Worm (Caenorhabditis elegans): Measurements from ENCODE around the gene K08D9.9.

The K08D9.9 gene

DNA sequence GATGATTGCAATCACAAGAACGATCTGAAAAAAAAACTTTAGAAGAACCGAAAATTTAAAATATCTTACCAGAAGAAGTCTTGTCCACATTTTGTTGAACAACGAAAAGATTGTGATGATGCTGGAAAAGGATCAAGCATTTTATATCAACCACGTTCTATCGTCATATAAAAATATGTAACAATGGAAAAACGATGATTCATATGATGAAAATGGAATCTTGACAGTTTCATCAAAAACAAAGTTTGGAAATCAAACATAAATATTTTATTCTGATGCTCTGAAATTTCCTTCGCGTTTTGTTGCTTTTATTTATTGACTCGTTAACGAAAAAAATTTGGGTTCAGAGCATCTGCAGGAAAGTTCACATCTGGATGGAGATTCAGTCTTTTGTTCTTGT, at the start of gene K08D9.9, which contains the start of gene str-16:
K08D9.9 (minus strand) TSS at position 101 of the 400 bp plus-strand sequence.
str-16 (plus strand) TSS at position 266 of the 400 bp plus-strand sequence.
- TF ChIP-seq tab-1 (GFP tag; IDR thresholded peaks at IDR 0.05) (no peak), cog-1 (tag; optimal IDR thresholded peaks at IDR 0.05) (no peak), ztf-23 (GFP tag; IDR thresholded peaks at IDR 0.05) (no peak), klf-2 (GFP tag; conservative IDR thresholded peaks at IDR 0.05) (no peak), ztf-29 (GFP tag; IDR thresholded peaks at IDR 0.05) (no peak), T22C8.4 (GFP tag; IDR thresholded peaks at IDR 0.05) (no peak), flt-1 (GFP tag; IDR thresholded peaks at IDR 0.05) (no peak), med-1 (GFP tag; optimal IDR thresholded peaks at IDR 0.05; ENCODE audit: insufficient read depth) (no peak), ref-1 (GFP tag; conservative IDR thresholded peaks at IDR 0.05) (no peak)

DNA sequence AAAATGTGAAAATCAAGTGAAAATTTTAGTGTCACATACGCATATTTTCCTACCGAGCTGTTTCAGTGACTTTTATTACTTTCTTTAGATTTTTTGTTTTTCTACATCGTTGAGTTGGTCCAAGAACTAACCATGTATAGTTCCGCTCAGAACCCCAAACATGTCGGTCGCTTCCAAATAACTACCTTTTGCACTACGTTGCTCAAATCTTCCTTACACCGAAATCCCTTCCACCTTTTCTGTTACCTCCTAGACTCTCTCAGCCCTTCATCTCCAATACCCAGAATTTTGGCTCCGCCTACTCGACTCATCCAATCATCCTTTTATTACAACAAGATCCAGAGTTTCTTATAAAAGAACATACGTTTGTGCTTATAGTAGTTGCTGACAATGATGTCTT, 48.1 kb upstream of the K08D9.9 start, which contains the start of gene F35F10.5:
F35F10.5 (plus strand) TSS at position 301 of the 400 bp plus-strand sequence.
- 0 out of 2 replicates have a peak, but pooled peaks have one; percentile 25 for TF ChIP-seq ztf-23 (GFP tag; IDR thresholded peaks at IDR 0.05)
- TF ChIP-seq klf-2 (GFP tag; conservative IDR thresholded peaks at IDR 0.05) = no peak

DNA sequence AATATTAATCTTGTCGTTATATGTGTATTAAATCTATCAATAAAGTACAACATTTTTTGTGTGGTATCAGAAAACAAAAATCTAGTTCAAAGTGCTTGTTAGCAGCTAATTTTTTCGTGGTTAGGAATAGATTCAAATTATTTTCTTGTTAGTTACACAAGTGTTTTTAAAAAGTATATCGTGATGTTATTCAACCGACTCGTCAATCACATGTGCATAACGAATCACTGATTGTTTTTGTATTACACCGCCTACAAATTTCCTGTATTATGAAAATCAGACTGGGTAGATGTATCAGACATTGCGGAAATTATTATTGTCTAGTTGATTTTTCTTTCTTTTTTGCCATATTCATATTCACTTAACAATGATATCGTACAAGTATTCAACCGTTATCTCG, 46.4 kb upstream of the K08D9.9 start, which contains the start of gene str-64:
str-64 (plus strand) TSS at position 301 of the 400 bp plus-strand sequence.
- TF ChIP-seq T22C8.4 (GFP tag; IDR thresholded peaks at IDR 0.05) (no peak), klf-2 (GFP tag; conservative IDR thresholded peaks at IDR 0.05) (no peak), flt-1 (GFP tag; IDR thresholded peaks at IDR 0.05) (no peak), ref-1 (GFP tag; conservative IDR thresholded peaks at IDR 0.05) (no peak), ztf-29 (GFP tag; IDR thresholded peaks at IDR 0.05) (no peak), cog-1 (tag; optimal IDR thresholded peaks at IDR 0.05) (no peak), ztf-23 (GFP tag; IDR thresholded peaks at IDR 0.05) (no peak), tab-1 (GFP tag; IDR thresholded peaks at IDR 0.05) (no peak), med-1 (GFP tag; optimal IDR thresholded peaks at IDR 0.05; ENCODE audit: insufficient read depth) (no peak)

DNA sequence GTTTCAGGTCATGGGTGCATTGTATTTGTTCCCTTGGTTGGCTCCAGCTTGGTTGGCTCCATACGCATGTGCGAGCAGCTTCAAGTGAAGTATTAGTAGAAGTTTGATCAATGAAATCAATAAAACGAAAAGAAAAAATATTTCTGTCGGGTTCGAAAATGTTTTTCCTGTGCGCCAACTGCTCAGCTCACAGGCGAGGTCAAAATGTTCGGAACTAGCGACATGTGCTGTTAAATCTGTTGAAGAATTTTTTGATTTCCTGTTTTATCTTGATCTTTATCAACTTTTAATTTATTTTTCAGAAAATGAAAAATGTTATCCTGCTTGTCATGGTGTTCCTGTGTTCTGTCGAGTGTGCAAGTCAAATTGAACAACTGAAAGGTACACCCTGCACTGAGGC, 45.0 kb upstream of the K08D9.9 start, which contains the start of gene T28A11.25:
T28A11.25 (plus strand) TSS at position 301 of the 400 bp plus-strand sequence.
- TF ChIP-seq ztf-23 (GFP tag; IDR thresholded peaks at IDR 0.05) (no peak), ztf-29 (GFP tag; IDR thresholded peaks at IDR 0.05) (no peak), klf-2 (GFP tag; conservative IDR thresholded peaks at IDR 0.05) (no peak), tab-1 (GFP tag; IDR thresholded peaks at IDR 0.05) (no peak), flt-1 (GFP tag; IDR thresholded peaks at IDR 0.05) (no peak), med-1 (GFP tag; optimal IDR thresholded peaks at IDR 0.05; ENCODE audit: insufficient read depth) (no peak)

DNA sequence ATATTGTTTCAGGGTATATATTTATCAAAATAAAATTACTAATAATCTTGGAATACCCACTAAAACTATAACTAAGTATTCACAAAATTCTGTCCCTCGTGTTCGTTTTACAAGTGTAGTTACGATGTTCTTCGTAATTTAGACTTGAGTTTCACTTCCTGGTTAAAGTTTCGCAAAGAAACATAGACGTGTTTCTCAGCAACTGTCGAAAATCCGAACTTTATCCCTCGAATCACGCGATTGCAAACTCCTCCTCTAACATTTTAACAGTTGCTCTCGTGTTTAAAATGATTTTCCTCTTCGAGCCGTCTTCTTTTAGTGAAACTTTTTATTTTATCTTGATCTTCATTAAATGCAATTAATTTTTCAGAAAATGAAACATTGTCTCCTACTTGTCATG, 43.5 kb upstream of the K08D9.9 start, which contains the start of gene T28A11.2:
T28A11.2 (plus strand) TSS at position 371 of the 400 bp plus-strand sequence.
- TF ChIP-seq med-1 (GFP tag; optimal IDR thresholded peaks at IDR 0.05; ENCODE audit: insufficient read depth) = no peak
- TF ChIP-seq flt-1 (GFP tag; IDR thresholded peaks at IDR 0.05) = no peak

DNA sequence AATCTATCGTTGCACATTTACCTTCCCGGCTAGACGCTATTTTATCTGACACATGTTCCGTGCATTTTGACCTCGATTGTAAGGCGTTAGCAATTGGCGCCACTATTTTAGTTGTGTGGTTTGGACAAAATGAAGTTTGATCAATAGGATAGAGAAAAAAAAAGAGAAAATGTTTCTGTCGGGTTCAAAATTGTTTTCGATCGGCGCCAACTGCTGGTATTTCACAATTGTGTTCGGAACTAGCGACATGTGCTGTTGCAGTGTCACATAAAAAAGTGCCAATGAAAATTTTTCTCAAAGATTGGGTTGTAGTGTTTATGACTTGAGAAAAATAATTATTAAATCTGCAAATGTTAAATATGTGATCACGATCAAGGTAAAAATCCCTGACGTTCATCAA, 42.6 kb upstream of the K08D9.9 start:
- TF ChIP-seq ref-1 (GFP tag; conservative IDR thresholded peaks at IDR 0.05) (no peak), ztf-23 (GFP tag; IDR thresholded peaks at IDR 0.05) (no peak), T22C8.4 (GFP tag; IDR thresholded peaks at IDR 0.05) (no peak), med-1 (GFP tag; optimal IDR thresholded peaks at IDR 0.05; ENCODE audit: insufficient read depth) (no peak), tab-1 (GFP tag; IDR thresholded peaks at IDR 0.05) (no peak), flt-1 (GFP tag; IDR thresholded peaks at IDR 0.05) (no peak), cog-1 (tag; optimal IDR thresholded peaks at IDR 0.05) (no peak), klf-2 (GFP tag; conservative IDR thresholded peaks at IDR 0.05) (no peak), ztf-29 (GFP tag; IDR thresholded peaks at IDR 0.05) (no peak)

DNA sequence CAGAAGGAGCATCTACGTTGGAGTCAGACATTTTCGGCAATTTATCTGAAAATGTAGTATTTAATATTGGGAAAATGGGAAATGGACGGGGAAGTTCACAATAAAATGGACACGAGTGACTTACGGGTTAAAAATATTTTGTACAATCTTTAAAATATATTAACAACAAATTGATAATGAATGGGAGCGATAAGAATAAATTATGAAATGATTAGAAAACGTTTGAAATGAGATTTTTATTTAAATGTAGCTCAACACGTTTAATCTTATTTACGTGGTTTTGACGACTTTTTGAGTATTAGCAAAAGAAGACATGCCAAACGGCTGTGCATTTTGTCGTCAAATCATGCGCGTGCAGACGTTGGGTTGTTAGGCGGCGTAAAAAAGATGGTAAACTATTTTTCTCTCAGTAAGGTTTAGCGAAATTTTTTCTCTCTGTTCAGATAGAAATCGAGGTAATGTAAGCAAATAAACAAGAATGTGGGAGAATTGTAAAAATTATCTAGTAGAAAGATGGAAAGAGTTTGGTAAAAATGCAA, 41.7 kb upstream of the K08D9.9 start, which contains the start of gene fbxa-64:
fbxa-64 (minus strand) TSS at position 51 of the 539 bp plus-strand sequence.
- TF ChIP-seq T22C8.4 (GFP tag; IDR thresholded peaks at IDR 0.05) = no peak
- no peak for TF ChIP-seq ztf-23 (GFP tag; IDR thresholded peaks at IDR 0.05)
- TF ChIP-seq flt-1 (GFP tag; IDR thresholded peaks at IDR 0.05) = no peak
- no peak for TF ChIP-seq cog-1 (tag; optimal IDR thresholded peaks at IDR 0.05)
- no peak for TF ChIP-seq med-1 (GFP tag; optimal IDR thresholded peaks at IDR 0.05; ENCODE audit: insufficient read depth)
- TF ChIP-seq ref-1 (GFP tag; conservative IDR thresholded peaks at IDR 0.05) = no peak
- TF ChIP-seq tab-1 (GFP tag; IDR thresholded peaks at IDR 0.05) = no peak
- no peak for TF ChIP-seq ztf-29 (GFP tag; IDR thresholded peaks at IDR 0.05)
- no peak for TF ChIP-seq klf-2 (GFP tag; conservative IDR thresholded peaks at IDR 0.05)

DNA sequence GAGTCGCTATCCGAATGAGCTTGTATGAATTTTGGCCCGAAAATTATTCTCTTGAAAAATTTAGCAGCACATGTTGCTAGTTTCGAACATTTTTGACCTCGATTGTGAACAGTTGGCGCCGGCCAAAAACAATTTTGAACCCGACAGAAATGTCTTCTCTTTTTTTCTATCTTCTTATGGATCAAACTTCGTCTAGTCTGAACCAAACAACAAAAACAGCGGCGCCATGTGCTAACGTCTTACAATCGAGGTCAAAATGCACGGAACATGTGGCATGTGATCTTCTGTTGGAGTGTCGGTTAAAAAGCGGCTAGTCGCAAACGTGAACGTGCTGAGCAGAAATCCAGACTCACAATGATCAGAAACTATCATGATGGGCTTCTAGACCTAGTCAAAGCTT, 39.7 kb upstream of the K08D9.9 start:
- TF ChIP-seq ztf-23 (GFP tag; IDR thresholded peaks at IDR 0.05) (no peak), flt-1 (GFP tag; IDR thresholded peaks at IDR 0.05) (no peak), ztf-29 (GFP tag; IDR thresholded peaks at IDR 0.05) (no peak), tab-1 (GFP tag; IDR thresholded peaks at IDR 0.05) (no peak), ref-1 (GFP tag; conservative IDR thresholded peaks at IDR 0.05) (no peak), klf-2 (GFP tag; conservative IDR thresholded peaks at IDR 0.05) (no peak), cog-1 (tag; optimal IDR thresholded peaks at IDR 0.05) (no peak), T22C8.4 (GFP tag; IDR thresholded peaks at IDR 0.05) (no peak), med-1 (GFP tag; optimal IDR thresholded peaks at IDR 0.05; ENCODE audit: insufficient read depth) (no peak)

DNA sequence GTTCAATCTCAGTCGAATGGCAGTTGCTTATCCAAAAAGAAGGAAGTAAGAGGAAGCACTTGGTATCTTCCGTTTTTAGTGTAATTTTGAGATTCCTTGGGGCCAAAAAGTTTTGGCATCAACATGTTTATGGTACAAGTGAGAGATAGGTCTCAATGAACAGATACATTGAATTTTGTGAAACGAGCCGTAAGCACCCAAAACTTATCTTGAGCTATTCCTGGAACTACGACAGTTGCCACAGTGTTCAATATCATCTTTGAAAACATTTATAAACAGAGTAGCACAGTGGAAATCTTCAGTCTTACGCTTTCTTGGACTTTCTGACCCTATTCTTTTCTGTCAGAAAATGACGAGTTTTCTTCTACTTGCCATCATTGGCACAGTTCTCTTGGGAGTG, 38.5 kb upstream of the K08D9.9 start, which contains the start of gene T28A11.3:
T28A11.3 (plus strand) TSS at position 301 of the 400 bp plus-strand sequence.
- TF ChIP-seq T22C8.4 (GFP tag; IDR thresholded peaks at IDR 0.05) (no peak), cog-1 (tag; optimal IDR thresholded peaks at IDR 0.05) (no peak), flt-1 (GFP tag; IDR thresholded peaks at IDR 0.05) (no peak)

DNA sequence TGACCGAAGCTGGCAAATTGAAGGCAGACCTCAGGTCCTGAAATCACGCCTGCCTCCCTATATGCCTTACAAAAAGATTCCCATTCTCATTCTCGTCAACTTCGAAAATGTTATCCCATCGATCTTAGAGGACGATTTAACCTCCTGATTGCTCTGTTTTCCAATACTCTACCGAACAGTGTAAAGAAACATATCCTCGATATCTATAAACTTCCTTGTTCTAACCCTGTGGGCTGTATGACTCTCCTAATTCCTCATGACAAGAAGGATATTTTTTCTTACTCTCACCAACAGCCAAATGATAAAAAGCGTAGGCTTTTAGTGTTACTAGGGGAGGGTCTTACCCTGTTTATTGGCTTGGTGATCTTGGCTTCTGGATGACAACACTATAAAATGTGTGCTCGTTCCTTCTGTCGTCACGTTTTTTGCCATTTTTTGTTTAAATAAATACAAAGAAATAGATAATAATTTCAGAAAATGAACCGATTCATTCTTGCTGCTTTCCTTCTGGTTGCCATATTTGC, 37.1 kb upstream of the K08D9.9 start, which contains the start of gene T28A11.4:
T28A11.4 (plus strand) TSS at position 474 of the 524 bp plus-strand sequence.
- TF ChIP-seq flt-1 (GFP tag; IDR thresholded peaks at IDR 0.05) = no peak
- TF ChIP-seq ztf-29 (GFP tag; IDR thresholded peaks at IDR 0.05) = no peak
- TF ChIP-seq klf-2 (GFP tag; conservative IDR thresholded peaks at IDR 0.05) = no peak
- TF ChIP-seq ztf-23 (GFP tag; IDR thresholded peaks at IDR 0.05) = no peak
- TF ChIP-seq cog-1 (tag; optimal IDR thresholded peaks at IDR 0.05) = no peak
- no peak for TF ChIP-seq ref-1 (GFP tag; conservative IDR thresholded peaks at IDR 0.05)
- no peak for TF ChIP-seq tab-1 (GFP tag; IDR thresholded peaks at IDR 0.05)
- no peak for TF ChIP-seq med-1 (GFP tag; optimal IDR thresholded peaks at IDR 0.05; ENCODE audit: insufficient read depth)
- no peak for TF ChIP-seq T22C8.4 (GFP tag; IDR thresholded peaks at IDR 0.05)

Data from whole organism, midembryonic.